Fruit fly (Drosophila melanogaster) whole organism, embryonic: ENCODE data around the gene CG31406.

Source experiments
- Bgb ChIP-seq: fragments of 200-800 bp; sonication (Bioruptor generic); IDR thresholded peaks from 2 replicates; pipeline ENCODE4 v1.3.6; 2022; ENCODE audit warnings: missing biosample characterization, missing genetic modification characterization; ENCODE audit not compliant: partially characterized antibody
- CG10267 ChIP-seq: fragments of 200-800 bp; sonication (Bioruptor generic); optimal IDR thresholded peaks from 2 replicates; lab custom pipeline; 2018; ENCODE audit warnings: missing biosample characterization, mild to moderate bottlenecking, missing genetic modification characterization, moderate library complexity
- CG10274 ChIP-seq: fragments of 200-800 bp; sonication (Bioruptor generic); optimal IDR thresholded peaks from 3 replicates; lab custom pipeline; 2017; ENCODE audit warnings: missing biosample characterization, mild to moderate bottlenecking, missing genetic modification characterization
- CG12744 ChIP-seq: fragments of 200-800 bp; sonication (Bioruptor generic); optimal IDR thresholded peaks from 2 replicates; lab custom pipeline; 2016; ENCODE audit warnings: missing biosample characterization, missing genetic modification characterization
- CG13424 ChIP-seq: fragments of 200-800 bp; sonication (Bioruptor generic); optimal IDR thresholded peaks from 2 replicates; lab custom pipeline; 2019; ENCODE audit warnings: missing biosample characterization, mild to moderate bottlenecking, missing genetic modification characterization, moderate library complexity
- CG14667 ChIP-seq: fragments of 200-800 bp; sonication (Bioruptor generic); IDR thresholded peaks from 2 replicates; pipeline ENCODE4 v1.3.6; 2022; ENCODE audit warnings: missing biosample characterization, missing genetic modification characterization
- CG14860 ChIP-seq: fragments of 200-800 bp; sonication (Bioruptor generic); IDR thresholded peaks from 3 replicates; pipeline ENCODE4 v1.3.6; 2022; ENCODE audit warnings: missing biosample characterization, missing genetic modification characterization; ENCODE audit not compliant: partially characterized antibody
- CG16863 ChIP-seq: fragments of 200-800 bp; sonication (Bioruptor generic); optimal IDR thresholded peaks from 3 replicates; lab custom pipeline; 2016; ENCODE audit warnings: missing biosample characterization, missing genetic modification characterization
- CG17359 ChIP-seq: fragments of 200-800 bp; sonication (Bioruptor generic); optimal IDR thresholded peaks from 3 replicates; lab custom pipeline; 2018; ENCODE audit warnings: missing biosample characterization, mild to moderate bottlenecking, missing genetic modification characterization, moderate library complexity
- CG18011 ChIP-seq: fragments of 200-800 bp; sonication (Bioruptor generic); optimal IDR thresholded peaks from 2 replicates; lab custom pipeline; 2017; ENCODE audit warnings: missing biosample characterization, missing genetic modification characterization, mild to moderate bottlenecking, moderate library complexity, missing genotype
- CG18476 ChIP-seq: fragments of 200-800 bp; sonication (Bioruptor generic); optimal IDR thresholded peaks from 2 replicates; lab custom pipeline; 2016; ENCODE audit warnings: missing biosample characterization, mild to moderate bottlenecking, missing genetic modification characterization
- CG2875 ChIP-seq: fragments of 200-800 bp; sonication (Bioruptor generic); optimal IDR thresholded peaks from 2 replicates; lab custom pipeline; 2017; ENCODE audit warnings: missing biosample characterization, mild to moderate bottlenecking, missing genetic modification characterization, missing genetic modification reagents
- CG31388 ChIP-seq: fragments of 200-800 bp; sonication (Bioruptor generic); optimal IDR thresholded peaks from 2 replicates; lab custom pipeline; 2016; ENCODE audit warnings: missing biosample characterization, missing genetic modification characterization
- CG34376 ChIP-seq: fragments of 200-800 bp; sonication (Bioruptor generic); optimal IDR thresholded peaks from 2 replicates; lab custom pipeline; 2018; ENCODE audit warnings: missing biosample characterization, mild to moderate bottlenecking, missing genetic modification characterization
- CG42726 ChIP-seq: fragments of 200-800 bp; sonication (Bioruptor generic); IDR thresholded peaks from 2 replicates; pipeline ENCODE4 v1.3.6; 2022; ENCODE audit warnings: missing biosample characterization, missing genetic modification characterization; ENCODE audit not compliant: partially characterized antibody
- CG6854 ChIP-seq: fragments of 200-800 bp; sonication (Bioruptor generic); optimal IDR thresholded peaks from 3 replicates; lab custom pipeline; 2017; ENCODE audit warnings: missing biosample characterization, mild to moderate bottlenecking, missing genetic modification characterization
- CG7745 ChIP-seq: fragments of 200-800 bp; sonication (Bioruptor generic); optimal IDR thresholded peaks from 2 replicates; lab custom pipeline; 2018; ENCODE audit warnings: missing biosample characterization, mild to moderate bottlenecking, missing genetic modification characterization, moderate library complexity
- CG8388 ChIP-seq: fragments of 200-800 bp; sonication (Bioruptor generic); optimal IDR thresholded peaks from 2 replicates; lab custom pipeline; 2019; ENCODE audit warnings: missing biosample characterization, mild to moderate bottlenecking, missing genetic modification characterization, moderate library complexity
- CG9215 ChIP-seq: fragments of 200-800 bp; sonication (Bioruptor generic); IDR thresholded peaks from 2 replicates; pipeline ENCODE4 v1.3.6; 2022; ENCODE audit warnings: missing biosample characterization, missing genetic modification characterization
- CG9932 ChIP-seq: fragments of 200-800 bp; sonication (Bioruptor generic); IDR thresholded peaks from 2 replicates; pipeline ENCODE4 v1.3.6; 2022; ENCODE audit warnings: missing biosample characterization, missing genetic modification characterization
- D19A ChIP-seq: fragments of 200-800 bp; optimal IDR thresholded peaks from 3 replicates; lab custom pipeline; 2019; ENCODE audit warnings: missing biosample characterization, mild to moderate bottlenecking, missing genetic modification characterization, moderate library complexity
- Dek ChIP-seq: fragments of 200-800 bp; sonication (Bioruptor generic); optimal IDR thresholded peaks from 3 replicates; lab custom pipeline; 2019; ENCODE audit warnings: missing biosample characterization, mild to moderate bottlenecking, missing genetic modification characterization, moderate library complexity
- Hey ChIP-seq: fragments of 200-800 bp; sonication (Bioruptor generic); optimal IDR thresholded peaks from 3 replicates; lab custom pipeline; 2018; ENCODE audit warnings: missing biosample characterization, mild to moderate bottlenecking, missing genetic modification characterization
- HmgZ ChIP-seq: fragments of 200-800 bp; sonication (Bioruptor generic); optimal IDR thresholded peaks from 2 replicates; lab custom pipeline; 2018; ENCODE audit warnings: missing biosample characterization, mild to moderate bottlenecking, missing genetic modification characterization
- Jarid2 ChIP-seq: fragments of 200-800 bp; sonication (Bioruptor generic); optimal IDR thresholded peaks from 3 replicates; lab custom pipeline; 2017; ENCODE audit warnings: mild to moderate bottlenecking, missing biosample characterization, missing genetic modification reagents, missing genetic modification characterization
- NC2β ChIP-seq: fragments of 200-800 bp; sonication (Bioruptor generic); optimal IDR thresholded peaks from 2 replicates; lab custom pipeline; 2016; ENCODE audit warnings: missing biosample characterization, missing genetic modification characterization
- Nf-YB ChIP-seq: fragments of 200-800 bp; sonication (Bioruptor generic); optimal IDR thresholded peaks from 3 replicates; lab custom pipeline; 2019; ENCODE audit warnings: missing biosample characterization, mild to moderate bottlenecking, missing genetic modification characterization, moderate library complexity
- Poxn ChIP-seq: fragments of 200-800 bp; sonication (Bioruptor generic); IDR thresholded peaks from 2 replicates; pipeline ENCODE4 v1.3.6; 2022; ENCODE audit warnings: missing biosample characterization, missing genetic modification characterization
- Ptx1 ChIP-seq: fragments of 200-800 bp; sonication (Bioruptor generic); IDR thresholded peaks from 2 replicates; pipeline ENCODE4 v1.3.6; 2022; ENCODE audit warnings: missing biosample characterization, missing genetic modification characterization
- Side ChIP-seq: fragments of 200-800 bp; sonication (Bioruptor generic); optimal IDR thresholded peaks from 2 replicates; lab custom pipeline; 2016; ENCODE audit warnings: missing biosample characterization, missing genetic modification characterization
- ac ChIP-seq: fragments of 200-800 bp; sonication (Bioruptor generic); optimal IDR thresholded peaks from 3 replicates; lab custom pipeline; 2017; ENCODE audit warnings: missing biosample characterization, mild to moderate bottlenecking, missing genetic modification characterization
- ash1 ChIP-seq: fragments of 200-800 bp; sonication (Bioruptor generic); optimal IDR thresholded peaks from 2 replicates; lab custom pipeline; 2018; ENCODE audit warnings: missing biosample characterization, mild to moderate bottlenecking, missing genetic modification characterization
- crp ChIP-seq, 2 experiments: fragments of 200-800 bp; sonication (Bioruptor generic); optimal IDR thresholded peaks; 2 replicates in 1 of 2; 3 replicates in 1 of 2; lab custom pipeline; 2017; ENCODE audit warnings: missing biosample characterization in 2 of 2, missing genetic modification characterization in 2 of 2, mild to moderate bottlenecking in 1 of 2, moderate library complexity in 1 of 2
- dimm ChIP-seq: fragments of 200-800 bp; sonication (Bioruptor generic); IDR thresholded peaks from 2 replicates; pipeline ENCODE4 v1.3.6; 2022; ENCODE audit warnings: missing biosample characterization, missing genetic modification characterization
- ems ChIP-seq: fragments of 200-800 bp; sonication (Bioruptor generic); optimal IDR thresholded peaks from 3 replicates; lab custom pipeline; 2016; ENCODE audit warnings: missing biosample characterization, missing genetic modification characterization
- en ChIP-seq: fragments of 200-800 bp; sonication (Bioruptor generic); optimal IDR thresholded peaks from 2 replicates; lab custom pipeline; 2016; ENCODE audit warnings: missing biosample characterization, missing genetic modification characterization
- ewg ChIP-seq: fragments of 200-800 bp; sonication (Bioruptor generic); optimal IDR thresholded peaks from 3 replicates; lab custom pipeline; 2017; ENCODE audit warnings: mild to moderate bottlenecking, missing biosample characterization, missing genetic modification reagents, missing genetic modification characterization
- ham ChIP-seq: fragments of 200-800 bp; sonication (Bioruptor generic); IDR thresholded peaks from 2 replicates; pipeline ENCODE4 v1.3.6; 2022; ENCODE audit warnings: missing biosample characterization, missing genetic modification characterization
- hth ChIP-seq: fragments of >200 bp; optimal IDR thresholded peaks from 2 replicates; lab custom pipeline; 2017; ENCODE audit warnings: inconsistent platforms
- luna ChIP-seq: fragments of 200-800 bp; sonication (Bioruptor generic); optimal IDR thresholded peaks from 2 replicates; lab custom pipeline; 2016; ENCODE audit warnings: missing biosample characterization, missing genetic modification characterization
- nmo ChIP-seq: fragments of 200-800 bp; sonication (Bioruptor generic); optimal IDR thresholded peaks from 2 replicates; lab custom pipeline; 2018; ENCODE audit warnings: missing biosample characterization, mild to moderate bottlenecking, missing genetic modification characterization, moderate library complexity
- pan ChIP-seq, 4 experiments: fragments of >200 bp in 3 of 4; fragments of 200-800 bp in 1 of 4; sonication (Bioruptor generic) in 1 of 4; optimal IDR thresholded peaks in 3 of 4; IDR thresholded peaks in 1 of 4; 2 replicates each; pipeline versions ENCODE4 v1.3.6 to Lab custom; 2017 to 2022; ENCODE audit warnings: missing biosample characterization in 2 of 4, missing genetic modification characterization in 2 of 4, mixed read lengths in 1 of 4
- pnt ChIP-seq: fragments of 200-800 bp; sonication (Bioruptor generic); optimal IDR thresholded peaks from 3 replicates; lab custom pipeline; 2016; ENCODE audit warnings: missing biosample characterization, missing genetic modification characterization
- prd ChIP-seq, 3 experiments: fragments of >200 bp in 2 of 3; fragments of 200-800 bp in 1 of 3; sonication (Bioruptor generic) in 1 of 3; optimal IDR thresholded peaks in 2 of 3; IDR thresholded peaks in 1 of 3; 2 replicates in 2 of 3; 3 replicates in 1 of 3; pipeline versions ENCODE4 v1.3.6 to Lab custom; 2017 to 2022; ENCODE audit warnings: missing biosample characterization in 1 of 3, missing genetic modification characterization in 1 of 3
- psq ChIP-seq: fragments of 200-800 bp; sonication (Bioruptor generic); optimal IDR thresholded peaks from 2 replicates; lab custom pipeline; 2017; ENCODE audit warnings: missing biosample characterization, missing genetic modification characterization
- scrt ChIP-seq: fragments of 200-800 bp; sonication (Bioruptor generic); optimal IDR thresholded peaks from 2 replicates; lab custom pipeline; 2018; ENCODE audit warnings: missing biosample characterization, mild to moderate bottlenecking, missing genetic modification characterization, moderate library complexity
- ttk ChIP-seq: fragments of 200-800 bp; sonication (Bioruptor generic); IDR thresholded peaks from 2 replicates; pipeline ENCODE4 v2.1.2; 2022; ENCODE audit warnings: missing biosample characterization, missing genetic modification characterization
- twi ChIP-seq: fragments of 200-800 bp; optimal IDR thresholded peaks from 2 replicates; lab custom pipeline; 2019; ENCODE audit warnings: missing biosample characterization, mild to moderate bottlenecking, missing genetic modification characterization, moderate library complexity
- tx ChIP-seq: fragments of 200-800 bp; sonication (Bioruptor generic); optimal IDR thresholded peaks from 2 replicates; lab custom pipeline; 2016; ENCODE audit warnings: missing biosample characterization, missing genetic modification characterization
- yki ChIP-seq: fragments of >200 bp; optimal IDR thresholded peaks from 3 replicates; lab custom pipeline; 2018
- zf30C ChIP-seq: fragments of 200-800 bp; sonication (Bioruptor generic); optimal IDR thresholded peaks from 3 replicates; lab custom pipeline; 2018; ENCODE audit warnings: missing biosample characterization, mild to moderate bottlenecking, missing genetic modification characterization

CG31406 gene

DNA sequence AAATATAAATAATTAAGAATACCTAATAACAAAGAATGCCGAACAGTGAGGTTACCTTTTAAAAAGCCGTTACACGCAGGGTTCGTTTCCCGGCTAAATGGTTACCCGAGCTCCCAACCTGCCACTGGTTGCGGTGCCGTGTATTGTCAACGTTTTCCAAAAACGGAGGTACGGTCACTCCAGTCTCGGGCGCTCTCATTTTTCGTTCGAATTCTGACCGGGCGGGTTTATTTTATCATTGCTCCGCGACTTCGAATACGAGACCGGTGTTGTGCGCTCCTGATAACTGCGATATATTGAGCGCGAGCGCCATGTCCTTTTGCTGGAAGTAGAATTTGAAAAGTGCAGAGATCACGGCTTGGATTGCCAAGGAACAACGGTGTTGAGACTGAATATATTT is 1.4 kb downstream of the CG31406 start, which contains the start of gene jumu (continued):
- TF ChIP-seq luna (GFP tag; lab: Kevin White, UChicago) (no peak), CG6854 (GFP tag; lab: Kevin White, UChicago) (no peak), CG10274 (GFP tag; lab: Kevin White, UChicago) (no peak), zf30C (peak; percentile 2), psq (GFP tag; lab: Kevin White, UChicago) (no peak), CG2875 (GFP tag; lab: Kevin White, UChicago) (no peak), CG16863 (GFP tag; lab: Kevin White, UChicago) (no peak), CG18011 (GFP tag; lab: Kevin White, UChicago) (no peak), HmgZ (tag; lab: Kevin White, UChicago) (peak; percentile 67), dimm (no peak), CG9215 (GFP tag; lab: Robert Waterston, UW) (no peak), Bgb (GFP tag; lab: Robert Waterston, UW) (no peak), CG12744 (GFP tag; lab: Kevin White, UChicago) (no peak), CG31388 (no peak), CG17359 (tag; lab: Kevin White, UChicago) (no peak), prd (optimal IDR thresholded peaks at IDR 0.05; lab: Kevin White, UChicago) (no peak), prd (GFP tag; IDR thresholded peaks at IDR 0.05; lab: Robert Waterston, UW) (no peak), Jarid2 (GFP tag; lab: Kevin White, UChicago) (peak; percentile 78), CG9932 (GFP tag; lab: Robert Waterston, UW) (no peak), NC2β (GFP tag; lab: Kevin White, UChicago) (peak; percentile 34), ash1 (GFP tag; lab: Kevin White, UChicago) (no peak), Poxn (GFP tag; lab: Robert Waterston, UW) (no peak), pnt (GFP tag; lab: Kevin White, UChicago) (no peak), pan (optimal IDR thresholded peaks at IDR 0.05; lab: Kevin White, UChicago) (no peak), pan (GFP tag; optimal IDR thresholded peaks at IDR 0.05 in 1 of 2, IDR thresholded peaks at IDR 0.05 in 1 of 2) (no peak), scrt (GFP tag; lab: Kevin White, UChicago) (peak; percentile 78), hth (lab: Kevin White, UChicago) (no peak), CG8388 (GFP tag; lab: Kevin White, UChicago) (no peak), yki (no peak), ham (no peak), Side (no peak), Ptx1 (GFP tag; lab: Robert Waterston, UW) (no peak), Dek (tag; lab: Kevin White, UChicago) (peak; percentile 49), ac (GFP tag; lab: Kevin White, UChicago) (no peak), CG14860 (GFP tag; lab: Robert Waterston, UW) (no peak), CG13424 (peak; percentile 16), tx (no peak), CG18476 (no peak), ems (GFP tag; lab: Kevin White, UChicago) (no peak), crp (GFP tag; optimal IDR thresholded peaks at IDR 0.05; lab: Kevin White, UChicago) (no peak), nmo (GFP tag; lab: Kevin White, UChicago) (peak; percentile 45), CG10267 (tag; lab: Kevin White, UChicago) (peak; percentile 72), Nf-YB (GFP tag; lab: Kevin White, UChicago) (no peak), CG34376 (no peak), CG7745 (tag; lab: Kevin White, UChicago) (no peak), Hey (tag; lab: Kevin White, UChicago) (no peak), D19A (tag; lab: Kevin White, UChicago) (peak; percentile 9), ttk (no peak), CG14667 (GFP tag; lab: Robert Waterston, UW) (no peak), ewg (GFP tag; lab: Kevin White, UChicago) (peak; percentile 1), en (GFP tag; lab: Kevin White, UChicago) (no peak), CG42726 (GFP tag; lab: Robert Waterston, UW) (no peak), twi (tag; lab: Kevin White, UChicago) (no peak)
